Fruit fly (Drosophila melanogaster): ENCODE data around the gene Elp5.

DNA sequence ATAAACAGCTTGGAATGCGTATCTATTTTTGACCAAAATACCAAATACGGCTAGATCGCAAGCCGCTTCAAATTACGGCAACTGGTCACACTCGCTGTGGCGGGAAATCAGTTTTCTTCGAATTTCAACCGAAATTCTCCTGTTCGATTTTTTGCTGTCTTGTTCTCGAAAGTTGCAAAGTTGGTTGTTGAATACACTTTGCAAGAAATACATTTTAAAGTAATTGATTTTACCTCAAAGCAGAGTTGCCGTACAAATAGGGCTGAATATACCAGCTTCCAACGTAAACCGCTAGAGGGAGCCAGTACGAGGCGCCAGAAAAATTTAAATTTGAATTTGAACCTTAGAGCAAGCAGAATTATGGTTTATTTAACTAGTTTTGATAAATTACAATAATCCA is 20.2 kb upstream of the Elp5 start, which contains the start of gene CG9018:
- no peak for TF ChIP-seq ttk (optimal IDR thresholded peaks at IDR 0.05)
- TF ChIP-seq insv (optimal IDR thresholded peaks at IDR 0.05): no peak

Data from Kc167 (cell line).